Fruit fly (Drosophila melanogaster) whole organism, embryonic: Measurements from ENCODE around the gene RpL34b.
A peak's percentile ranks its signal among the peaks of the same experiment; 100 is the strongest.

Source experiments
- BEAF-32 ChIP-seq: fragments of 200-800 bp; sonication (Bioruptor generic); optimal IDR thresholded peaks from 3 replicates; lab custom pipeline; 2017; ENCODE audit warnings: missing biosample characterization, missing genetic modification characterization, mild to moderate bottlenecking, moderate library complexity, missing genetic modification reagents
- Blimp-1 ChIP-seq: fragments of 200-800 bp; sonication (Bioruptor generic); optimal IDR thresholded peaks from 3 replicates; lab custom pipeline; 2018; ENCODE audit warnings: missing biosample characterization, missing genetic modification characterization, mild to moderate bottlenecking, moderate library complexity, missing genetic modification reagents
- CG10366 ChIP-seq: fragments of 200-800 bp; sonication (Bioruptor generic); IDR thresholded peaks from 2 replicates; pipeline ENCODE4 v1.3.6; 2022; ENCODE audit warnings: missing biosample characterization, missing genetic modification characterization
- CG10565 ChIP-seq: fragments of 200-800 bp; sonication (Bioruptor generic); optimal IDR thresholded peaks from 3 replicates; lab custom pipeline; 2016; ENCODE audit warnings: missing biosample characterization, mild to moderate bottlenecking, missing genetic modification characterization
- CG11695 ChIP-seq: fragments of 200-800 bp; sonication (Bioruptor generic); IDR thresholded peaks from 3 replicates; pipeline ENCODE4 v1.3.6; 2022; ENCODE audit warnings: missing biosample characterization, missing genetic modification characterization
- CG12155 ChIP-seq: fragments of 200-800 bp; sonication (Bioruptor generic); optimal IDR thresholded peaks from 3 replicates; lab custom pipeline; 2016; ENCODE audit warnings: missing biosample characterization, missing genetic modification characterization
- CG12236 ChIP-seq: fragments of 200-800 bp; sonication (Bioruptor generic); optimal IDR thresholded peaks from 2 replicates; lab custom pipeline; 2016; ENCODE audit warnings: missing biosample characterization, missing genetic modification characterization
- CG12659 ChIP-seq: fragments of 200-800 bp; sonication (Bioruptor generic); optimal IDR thresholded peaks from 3 replicates; lab custom pipeline; 2017; ENCODE audit warnings: mild to moderate bottlenecking, missing biosample characterization, missing genetic modification reagents, missing genetic modification characterization
- CG12942 ChIP-seq: fragments of 200-800 bp; sonication (Bioruptor generic); optimal IDR thresholded peaks from 3 replicates; lab custom pipeline; 2016; ENCODE audit warnings: missing biosample characterization, missing genetic modification characterization
- CG13296 ChIP-seq: fragments of 200-800 bp; sonication (Bioruptor generic); optimal IDR thresholded peaks from 3 replicates; lab custom pipeline; 2018; ENCODE audit warnings: missing biosample characterization, mild to moderate bottlenecking, missing genetic modification characterization
- CG13424 ChIP-seq: fragments of 200-800 bp; sonication (Bioruptor generic); optimal IDR thresholded peaks from 2 replicates; lab custom pipeline; 2019; ENCODE audit warnings: missing biosample characterization, mild to moderate bottlenecking, missing genetic modification characterization, moderate library complexity
- CG15269 ChIP-seq: fragments of 200-800 bp; sonication (Bioruptor generic); optimal IDR thresholded peaks from 2 replicates; lab custom pipeline; 2018; ENCODE audit warnings: missing biosample characterization, mild to moderate bottlenecking, missing genetic modification characterization, moderate library complexity
- CG18476 ChIP-seq: fragments of 200-800 bp; sonication (Bioruptor generic); optimal IDR thresholded peaks from 2 replicates; lab custom pipeline; 2016; ENCODE audit warnings: missing biosample characterization, mild to moderate bottlenecking, missing genetic modification characterization
- CG32767 ChIP-seq: fragments of 200-800 bp; sonication (Bioruptor generic); IDR thresholded peaks from 2 replicates; pipeline ENCODE4 v1.3.6; 2022; ENCODE audit warnings: missing biosample characterization, missing genetic modification characterization
- CG6683 ChIP-seq: fragments of 200-800 bp; sonication (Bioruptor generic); optimal IDR thresholded peaks from 2 replicates; lab custom pipeline; 2017; ENCODE audit warnings: missing biosample characterization, mild to moderate bottlenecking, missing genetic modification characterization, missing genetic modification reagents
- CG7963 ChIP-seq: fragments of 200-800 bp; sonication (Bioruptor generic); IDR thresholded peaks from 3 replicates; pipeline ENCODE4 v1.3.6; 2022; ENCODE audit warnings: missing biosample characterization, missing genetic modification characterization; ENCODE audit not compliant: partially characterized antibody
- CG7987 ChIP-seq: fragments of 200-800 bp; sonication (Bioruptor generic); optimal IDR thresholded peaks from 2 replicates; lab custom pipeline; 2018; ENCODE audit warnings: missing biosample characterization, mild to moderate bottlenecking, missing genetic modification characterization, moderate library complexity
- Ets65A ChIP-seq: fragments of 200-800 bp; sonication (Bioruptor generic); peaks from one replicate; lab custom pipeline; 2016; ENCODE audit warnings: missing biosample characterization, missing genetic modification characterization
- Ets97D ChIP-seq: fragments of 200-800 bp; sonication (Bioruptor generic); optimal IDR thresholded peaks from 3 replicates; lab custom pipeline; 2016; ENCODE audit warnings: missing biosample characterization, missing genetic modification characterization
- HmgD ChIP-seq: fragments of 200-800 bp; sonication (Bioruptor generic); optimal IDR thresholded peaks from 3 replicates; lab custom pipeline; 2016; ENCODE audit warnings: missing biosample characterization, missing genetic modification characterization
- HmgZ ChIP-seq: fragments of 200-800 bp; sonication (Bioruptor generic); optimal IDR thresholded peaks from 2 replicates; lab custom pipeline; 2018; ENCODE audit warnings: missing biosample characterization, mild to moderate bottlenecking, missing genetic modification characterization
- Hmr ChIP-seq: fragments of 200-800 bp; sonication (Bioruptor generic); optimal IDR thresholded peaks from 3 replicates; lab custom pipeline; 2017; ENCODE audit warnings: mild to moderate bottlenecking, missing biosample characterization, missing genetic modification reagents, missing genetic modification characterization
- Hr51 ChIP-seq, 2 experiments: fragments of 200-800 bp; sonication (Bioruptor generic); optimal IDR thresholded peaks; 2 replicates in 1 of 2; 3 replicates in 1 of 2; lab custom pipeline; 2016 to 2018; ENCODE audit warnings: missing biosample characterization in 2 of 2, missing genetic modification characterization in 2 of 2, mild to moderate bottlenecking in 1 of 2, moderate library complexity in 1 of 2
- Myb ChIP-seq: fragments of 200-800 bp; sonication (Bioruptor generic); optimal IDR thresholded peaks from 2 replicates; lab custom pipeline; 2016; ENCODE audit warnings: missing biosample characterization, missing genetic modification characterization
- Oli ChIP-seq: fragments of 200-800 bp; sonication (Bioruptor generic); optimal IDR thresholded peaks from 2 replicates; lab custom pipeline; 2018; ENCODE audit warnings: missing biosample characterization, mild to moderate bottlenecking, missing genetic modification characterization, moderate library complexity
- Poxn ChIP-seq: fragments of 200-800 bp; sonication (Bioruptor generic); IDR thresholded peaks from 2 replicates; pipeline ENCODE4 v1.3.6; 2022; ENCODE audit warnings: missing biosample characterization, missing genetic modification characterization
- Rx ChIP-seq: fragments of 200-800 bp; sonication (Bioruptor generic); IDR thresholded peaks from 2 replicates; pipeline ENCODE4 v1.3.6; 2022; ENCODE audit warnings: missing biosample characterization, missing genetic modification characterization
- Sry-β ChIP-seq: fragments of 200-800 bp; sonication (Bioruptor generic); optimal IDR thresholded peaks from 2 replicates; lab custom pipeline; 2018; ENCODE audit warnings: missing biosample characterization, mild to moderate bottlenecking, missing genetic modification characterization, moderate library complexity
- Stat92E ChIP-seq, 3 experiments: fragments of >200 bp in 2 of 3; fragments of 200-800 bp in 1 of 3; sonication (Bioruptor generic) in 1 of 3; optimal IDR thresholded peaks; 2 replicates each; lab custom pipeline; 2017 to 2019; ENCODE audit warnings: missing biosample characterization in 3 of 3, missing genetic modification characterization in 3 of 3, mild to moderate bottlenecking in 1 of 3, moderate library complexity in 1 of 3
- TFAM ChIP-seq: fragments of 200-800 bp; sonication (Bioruptor generic); optimal IDR thresholded peaks from 2 replicates; lab custom pipeline; 2017; ENCODE audit warnings: missing biosample characterization, missing genetic modification characterization, inconsistent platforms
- al ChIP-seq: fragments of 200-800 bp; sonication (Bioruptor generic); IDR thresholded peaks from 2 replicates; pipeline ENCODE4 v1.3.6; 2022; ENCODE audit warnings: missing biosample characterization, missing genetic modification characterization
- bbx ChIP-seq: fragments of 200-800 bp; sonication (Bioruptor generic); IDR thresholded peaks from 2 replicates; pipeline ENCODE4 v1.3.6; 2022; ENCODE audit warnings: missing biosample characterization, missing genetic modification characterization; ENCODE audit not compliant: partially characterized antibody
- bigmax ChIP-seq: fragments of 200-800 bp; sonication (Bioruptor generic); optimal IDR thresholded peaks from 2 replicates; lab custom pipeline; 2018; ENCODE audit warnings: missing biosample characterization, mild to moderate bottlenecking, missing genetic modification characterization
- dm ChIP-seq: fragments of 200-800 bp; sonication (Bioruptor generic); optimal IDR thresholded peaks from 3 replicates; lab custom pipeline; 2016; ENCODE audit warnings: missing biosample characterization, missing genetic modification characterization
- gt ChIP-seq: fragments of 200-800 bp; sonication (Bioruptor generic); IDR thresholded peaks from 2 replicates; pipeline ENCODE4 v1.3.6; 2022; ENCODE audit warnings: missing biosample characterization, missing genetic modification characterization
- kni ChIP-seq: fragments of 200-800 bp; sonication (Bioruptor generic); optimal IDR thresholded peaks from 3 replicates; lab custom pipeline; 2017; ENCODE audit warnings: mild to moderate bottlenecking, missing biosample characterization, missing genetic modification reagents, missing genetic modification characterization
- lilli ChIP-seq: fragments of 200-800 bp; sonication (Bioruptor generic); optimal IDR thresholded peaks from 3 replicates; lab custom pipeline; 2016; ENCODE audit warnings: missing biosample characterization, missing genetic modification characterization
- nerfin-1 ChIP-seq: fragments of 200-800 bp; sonication (Bioruptor generic); optimal IDR thresholded peaks from 3 replicates; lab custom pipeline; 2019; ENCODE audit warnings: missing biosample characterization, mild to moderate bottlenecking, missing genetic modification characterization, moderate library complexity
- nerfin-2 ChIP-seq: fragments of 200-800 bp; sonication (Bioruptor generic); IDR thresholded peaks from 2 replicates; pipeline ENCODE4 v1.3.6; 2022; ENCODE audit warnings: missing biosample characterization, missing genetic modification characterization; ENCODE audit not compliant: partially characterized antibody
- otp ChIP-seq: fragments of 200-800 bp; sonication (Bioruptor generic); IDR thresholded peaks from 3 replicates; pipeline ENCODE4, ENCODE4 v1.3.6; 2022; ENCODE audit warnings: missing biosample characterization, missing genetic modification characterization
- pros ChIP-seq: fragments of 200-800 bp; sonication (Bioruptor generic); optimal IDR thresholded peaks from 3 replicates; lab custom pipeline; 2019; ENCODE audit warnings: missing biosample characterization, mild to moderate bottlenecking, missing genetic modification characterization, moderate library complexity
- schlank ChIP-seq: fragments of 200-800 bp; sonication (Bioruptor generic); optimal IDR thresholded peaks from 2 replicates; lab custom pipeline; 2018; ENCODE audit warnings: missing biosample characterization, mild to moderate bottlenecking, missing genetic modification characterization
- sens-2 ChIP-seq: fragments of 200-800 bp; sonication (Bioruptor generic); IDR thresholded peaks from 2 replicates; pipeline ENCODE4 v1.3.6; 2022; ENCODE audit warnings: missing biosample characterization, missing genetic modification characterization
- wdn ChIP-seq: fragments of 200-800 bp; sonication (Bioruptor generic); IDR thresholded peaks from 2 replicates; pipeline ENCODE4 v1.3.6; 2022; ENCODE audit warnings: missing biosample characterization, missing genetic modification characterization
- wek ChIP-seq: fragments of 200-800 bp; sonication (Bioruptor generic); optimal IDR thresholded peaks from 3 replicates; lab custom pipeline; 2018; ENCODE audit warnings: missing biosample characterization, mild to moderate bottlenecking, missing genetic modification characterization, moderate library complexity
- yki ChIP-seq: fragments of >200 bp; optimal IDR thresholded peaks from 3 replicates; lab custom pipeline; 2018

The RpL34b gene

dm6 chr3R:9428988-9429387, 28.0 kb upstream of the RpL34b start (continued):
- TF ChIP-seq Blimp-1 (GFP tag; lab: Kevin White, UChicago) = peak; percentile 60
- TF ChIP-seq CG7987 (GFP tag; lab: Kevin White, UChicago) = peak; percentile 49
- TF ChIP-seq CG32767 (GFP tag; lab: Robert Waterston, UW) = no peak
- TF ChIP-seq bigmax (GFP tag; lab: Kevin White, UChicago) = no peak
- TF ChIP-seq CG6683 (GFP tag; lab: Kevin White, UChicago) = peak; percentile 64
- TF ChIP-seq Stat92E (GFP tag; optimal IDR thresholded peaks at IDR 0.05; lab: Kevin White, UChicago) = no peak
- peak; percentile 64 for TF ChIP-seq CG12659
- no peak for TF ChIP-seq Poxn (GFP tag; lab: Robert Waterston, UW)
- no peak for TF ChIP-seq nerfin-2 (GFP tag; lab: Robert Waterston, UW)
- TF ChIP-seq dm = peak; percentile 51
- peak; percentile 76 for TF ChIP-seq Hmr (GFP tag; lab: Kevin White, UChicago)
- TF ChIP-seq bbx = no peak
- TF ChIP-seq CG10366 (GFP tag; lab: Robert Waterston, UW) = peak; percentile 68
- TF ChIP-seq CG12942 (GFP tag; lab: Kevin White, UChicago) = peak; percentile 24
- no peak for TF ChIP-seq kni
- peak; percentile 82 for TF ChIP-seq CG15269 (tag; lab: Kevin White, UChicago)
- peak; percentile 86 for TF ChIP-seq lilli
- TF ChIP-seq CG13424 (tag; lab: Kevin White, UChicago) = peak; percentile 78
- TF ChIP-seq sens-2 (GFP tag; lab: Robert Waterston, UW) = peak; percentile 9; the same call in 1 of the 2 replicates
- TF ChIP-seq BEAF-32 = no peak
- peak; percentile 54 for TF ChIP-seq CG12155 (GFP tag; lab: Kevin White, UChicago)
- TF ChIP-seq nerfin-1 (tag; lab: Kevin White, UChicago) = no peak
- peak; percentile 20 for TF ChIP-seq CG18476 (GFP tag; lab: Kevin White, UChicago)
- no peak for TF ChIP-seq TFAM (GFP tag; lab: Kevin White, UChicago)
- no peak for TF ChIP-seq CG11695 (GFP tag; lab: Robert Waterston, UW)
- TF ChIP-seq Oli (tag; lab: Kevin White, UChicago) = no peak
- no peak for TF ChIP-seq HmgD
- peak; percentile 87 for TF ChIP-seq Ets65A (GFP tag; lab: Kevin White, UChicago)
- TF ChIP-seq yki = no peak
- no peak for TF ChIP-seq wek
- TF ChIP-seq Hr51 (GFP tag; optimal IDR thresholded peaks at IDR 0.05; lab: Kevin White, UChicago) = peak; percentile 34 to 48
- peak; percentile 72 for TF ChIP-seq CG13296 (GFP tag; lab: Kevin White, UChicago)
- TF ChIP-seq pros = peak; percentile 51
- peak; percentile 51 for TF ChIP-seq Myb (GFP tag; lab: Kevin White, UChicago)
- no peak for TF ChIP-seq CG10565
- TF ChIP-seq wdn (GFP tag; lab: Robert Waterston, UW) = no peak
- TF ChIP-seq schlank = peak; percentile 72
- peak; percentile 53; the same call in 1 of the 2 replicates for TF ChIP-seq al (GFP tag; lab: Robert Waterston, UW)
- no peak for TF ChIP-seq gt (GFP tag; lab: Robert Waterston, UW)
- TF ChIP-seq otp (GFP tag; lab: Robert Waterston, UW) = peak; percentile 62; the same call in 1 of the 3 replicates
- no peak for TF ChIP-seq Ets97D
- TF ChIP-seq Sry-β (GFP tag; lab: Kevin White, UChicago) = no peak
- no peak for TF ChIP-seq CG12236 (GFP tag; lab: Kevin White, UChicago)
- TF ChIP-seq CG7963 (GFP tag; lab: Robert Waterston, UW) = no peak
- TF ChIP-seq Rx = 0 out of 2 replicates have a peak, but pooled peaks have one; percentile 17
- TF ChIP-seq HmgZ = peak; percentile 90
